Worm (Caenorhabditis elegans): ENCODE results near the gene F56D6.21.

Gene F56D6.21

ce11 chrIV:3917405-3917804 lies 12.7 kb downstream of the F56D6.21 start, which contains the start of gene F56D6.14:
F56D6.14 (plus strand) TSS chrIV:3917705.
- no peak for TF ChIP-seq F13H6.1 (tag; optimal IDR thresholded peaks at IDR 0.05)
- TF ChIP-seq crh-2 (tag; optimal IDR thresholded peaks at IDR 0.05): no peak
- no peak for TF ChIP-seq lin-39 (tag; optimal IDR thresholded peaks at IDR 0.05)
- no peak for TF ChIP-seq ceh-16 (tag; optimal IDR thresholded peaks at IDR 0.05)
- TF ChIP-seq C34F6.9 (tag; optimal IDR thresholded peaks at IDR 0.05): no peak
- no peak for TF ChIP-seq elt-1 (tag; optimal IDR thresholded peaks at IDR 0.05)
- TF ChIP-seq unc-62 (GFP tag; optimal IDR thresholded peaks at IDR 0.05): no peak
- TF ChIP-seq zag-1 (tag; optimal IDR thresholded peaks at IDR 0.05): no peak
- no peak for TF ChIP-seq gmeb-1 (tag; optimal IDR thresholded peaks at IDR 0.05)
- no peak for TF ChIP-seq nhr-11 (tag; optimal IDR thresholded peaks at IDR 0.05)
- no peak for TF ChIP-seq nhr-10 (tag; optimal IDR thresholded peaks at IDR 0.05)
- TF ChIP-seq nhr-77 (tag; optimal IDR thresholded peaks at IDR 0.05): no peak

- TF ChIP-seq snpc-4 (tag; optimal IDR thresholded peaks at IDR 0.05) (no peak), nhr-21 (tag; optimal IDR thresholded peaks at IDR 0.05) (no peak), lin-13 (GFP tag; optimal IDR thresholded peaks at IDR 0.05) (no peak), C34F6.9 (tag; optimal IDR thresholded peaks at IDR 0.05) (no peak), unc-55 (GFP tag; optimal IDR thresholded peaks at IDR 0.05) (no peak), lin-11 (tag; optimal IDR thresholded peaks at IDR 0.05) (no peak), nhr-10 (tag; optimal IDR thresholded peaks at IDR 0.05) (no peak), ztf-11 (tag; optimal IDR thresholded peaks at IDR 0.05) (no peak), ama-1 (optimal IDR thresholded peaks at IDR 0.05) (no peak), nhr-237 (tag; optimal IDR thresholded peaks at IDR 0.05) (no peak), crh-2 (tag; optimal IDR thresholded peaks at IDR 0.05) (no peak), peb-1 (tag; optimal IDR thresholded peaks at IDR 0.05) (no peak), egl-27 (tag; optimal IDR thresholded peaks at IDR 0.05) (no peak), alr-1 (tag; optimal IDR thresholded peaks at IDR 0.05) (no peak)
These were observed 13.4 kb downstream of the F56D6.21 start, which contains the start of gene F56D6.23 for ce11 chrIV:3918160-3918559. F56D6.23 (plus strand) TSS chrIV:3918460.

ce11 chrIV:3919506-3919905 lies 14.8 kb downstream of the F56D6.21 start, which contains the start of gene srz-19:
srz-19 (plus strand) TSS chrIV:3919806.
- TF ChIP-seq ceh-82 (tag; optimal IDR thresholded peaks at IDR 0.05) (no peak), mbf-1 (tag; optimal IDR thresholded peaks at IDR 0.05) (no peak), egl-27 (tag; optimal IDR thresholded peaks at IDR 0.05) (no peak), blmp-1 (tag; optimal IDR thresholded peaks at IDR 0.05; ENCODE audit: insufficient read depth) (no peak), lin-39 (tag; optimal IDR thresholded peaks at IDR 0.05) (no peak), ama-1 (optimal IDR thresholded peaks at IDR 0.05) (no peak), skn-1 (tag; optimal IDR thresholded peaks at IDR 0.05) (no peak), snpc-4 (tag; optimal IDR thresholded peaks at IDR 0.05) (no peak), sem-4 (tag; optimal IDR thresholded peaks at IDR 0.05) (no peak), dmd-4 (tag; optimal IDR thresholded peaks at IDR 0.05) (no peak)

ce11 chrIV:3921898-3922297 lies 17.2 kb downstream of the F56D6.21 start, which contains the start of gene clec-67:
clec-67 (plus strand) TSS chrIV:3922165.
- TF ChIP-seq alr-1 (tag; optimal IDR thresholded peaks at IDR 0.05) (no peak), sma-9 (GFP tag; optimal IDR thresholded peaks at IDR 0.05) (peak; percentile 40), sma-9 (tag; optimal IDR thresholded peaks at IDR 0.05) (no peak), fos-1 (tag; optimal IDR thresholded peaks at IDR 0.05) (peak; percentile 79)

ce11 chrIV:3926117-3926516 lies 21.4 kb downstream of the F56D6.21 start, which contains the start of gene clec-68:
clec-68 (plus strand) TSS chrIV:3926417.
- no peak for TF ChIP-seq unc-39 (tag; optimal IDR thresholded peaks at IDR 0.05)
- no peak for TF ChIP-seq sem-4 (tag; optimal IDR thresholded peaks at IDR 0.05)
- no peak for TF ChIP-seq mdl-1 (tag; optimal IDR thresholded peaks at IDR 0.05)
- TF ChIP-seq zag-1 (tag; optimal IDR thresholded peaks at IDR 0.05): no peak
- TF ChIP-seq nhr-6 (tag; optimal IDR thresholded peaks at IDR 0.05): no peak
- no peak for TF ChIP-seq sma-9 (GFP tag; optimal IDR thresholded peaks at IDR 0.05)
- TF ChIP-seq sma-9 (tag; optimal IDR thresholded peaks at IDR 0.05): no peak
- no peak for TF ChIP-seq lin-39 (tag; optimal IDR thresholded peaks at IDR 0.05)
- no peak for TF ChIP-seq blmp-1 (tag; optimal IDR thresholded peaks at IDR 0.05; ENCODE audit: insufficient read depth)
- TF ChIP-seq elt-3 (tag; optimal IDR thresholded peaks at IDR 0.05): no peak
- no peak for TF ChIP-seq crh-2 (tag; optimal IDR thresholded peaks at IDR 0.05)
- TF ChIP-seq nhr-129 (tag; optimal IDR thresholded peaks at IDR 0.05): no peak
- no peak for TF ChIP-seq ceh-82 (tag; optimal IDR thresholded peaks at IDR 0.05)
- TF ChIP-seq Y55F3AM.14 (GFP tag; optimal IDR thresholded peaks at IDR 0.05): no peak
- TF ChIP-seq R02D3.7 (tag; optimal IDR thresholded peaks at IDR 0.05): no peak
- no peak for TF ChIP-seq mab-5 (tag; optimal IDR thresholded peaks at IDR 0.05)
- no peak for TF ChIP-seq nhr-11 (tag; optimal IDR thresholded peaks at IDR 0.05)
- no peak for TF ChIP-seq nhr-21 (tag; optimal IDR thresholded peaks at IDR 0.05)

Data from whole organism, L2 larva.